Worm (Caenorhabditis elegans): Measurements from ENCODE around the gene rnf-121.

rnf-121 gene

DNA sequence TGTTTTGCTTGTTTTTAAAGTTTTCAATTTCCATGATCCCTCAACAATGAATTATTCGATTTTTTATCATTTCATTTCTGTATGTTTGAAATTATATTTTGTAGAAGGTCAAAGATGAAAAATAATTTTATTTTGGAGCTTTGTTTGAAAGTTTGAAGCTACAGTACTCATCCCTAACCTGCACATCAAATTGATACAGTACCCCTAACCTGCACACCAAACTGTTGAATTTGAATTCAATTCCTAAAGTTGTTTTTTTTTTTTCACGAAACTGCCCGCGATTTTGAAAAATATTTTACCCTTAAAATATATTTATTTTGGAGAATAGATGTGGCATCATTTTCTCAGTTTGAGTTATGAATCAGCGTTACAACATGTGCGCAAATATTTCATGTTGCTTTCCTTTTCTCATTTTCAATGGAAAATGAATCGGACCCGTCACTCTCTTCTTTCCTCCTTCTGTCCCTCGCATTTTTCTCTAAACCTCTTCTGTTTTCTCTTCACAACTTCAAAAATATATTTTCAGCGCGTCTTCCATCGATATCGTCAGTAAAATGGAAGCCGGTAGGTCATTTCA, 35.1 kb upstream of the rnf-121 start, which contains the start of gene R74.8:
Gene R74.8, plus strand, starts transcription at position 527 of the 577 bp plus-strand sequence.
- TF ChIP-seq ceh-43 (GFP tag; optimal IDR thresholded peaks at IDR 0.05) (no peak), mab-5 (tag; optimal IDR thresholded peaks at IDR 0.05) (no peak), unc-62 (GFP tag; optimal IDR thresholded peaks at IDR 0.05) (peak; percentile 13)

DNA sequence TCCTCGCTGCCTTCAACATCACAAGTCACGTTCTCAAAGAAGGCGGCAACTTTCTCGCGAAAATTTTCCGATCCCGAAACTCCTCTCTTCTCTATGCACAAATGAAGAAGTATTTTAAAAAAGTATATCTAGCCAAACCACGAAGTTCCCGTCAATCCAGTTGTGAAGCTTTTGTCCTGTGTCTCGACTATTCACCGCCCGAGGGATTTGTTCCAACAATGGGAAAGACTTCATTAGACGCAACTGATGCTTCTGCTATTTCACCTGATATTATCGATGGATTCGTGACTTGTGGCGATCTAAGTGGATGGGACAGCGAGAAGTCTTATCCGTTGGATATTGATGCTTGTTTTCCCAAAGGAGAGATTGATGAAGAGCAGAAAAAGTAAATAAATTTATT, 34.2 kb upstream of the rnf-121 start:
- TF ChIP-seq bed-3 (GFP tag; optimal IDR thresholded peaks at IDR 0.05) (no peak), unc-120 (tag; optimal IDR thresholded peaks at IDR 0.05; ENCODE audit: poor library complexity, severe bottlenecking) (no peak), unc-62 (GFP tag; optimal IDR thresholded peaks at IDR 0.05) (no peak), drap-1 (GFP tag; optimal IDR thresholded peaks at IDR 0.05) (no peak), mab-5 (tag; optimal IDR thresholded peaks at IDR 0.05) (no peak), lin-13 (tag; optimal IDR thresholded peaks at IDR 0.05) (no peak), nhr-2 (tag; optimal IDR thresholded peaks at IDR 0.05) (no peak), cnd-1 (tag; optimal IDR thresholded peaks at IDR 0.05) (no peak), M03D4.4 (tag; optimal IDR thresholded peaks at IDR 0.05) (no peak)

DNA sequence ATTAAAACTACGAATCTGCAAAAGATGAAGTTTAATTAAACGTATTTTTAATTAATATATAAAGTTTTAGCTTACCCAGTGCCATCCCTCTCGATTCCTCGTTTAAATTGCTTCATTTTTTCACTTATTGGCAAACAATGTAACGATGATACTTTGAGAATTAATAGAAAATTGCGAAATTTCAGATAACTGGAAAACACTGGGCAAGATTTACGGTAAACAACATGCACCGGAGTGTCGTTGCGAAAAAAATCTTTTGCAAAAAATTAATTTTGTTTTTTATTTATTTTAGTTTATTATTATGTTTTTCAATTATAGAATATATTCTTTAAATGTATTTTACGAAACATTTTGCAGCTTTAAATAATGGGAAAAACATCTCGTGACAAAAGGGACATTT, 33.3 kb upstream of the rnf-121 start, which contains the start of the genes pelo-1 and R74.7:
Gene pelo-1, minus strand, starts transcription at position 151 of the 400 bp plus-strand sequence.
Gene R74.7, plus strand, starts transcription at position 358 of the 400 bp plus-strand sequence.
- TF ChIP-seq ces-1 (GFP tag; optimal IDR thresholded peaks at IDR 0.05) (peak; percentile 14), nhr-76 (tag; optimal IDR thresholded peaks at IDR 0.05) (no peak)

DNA sequence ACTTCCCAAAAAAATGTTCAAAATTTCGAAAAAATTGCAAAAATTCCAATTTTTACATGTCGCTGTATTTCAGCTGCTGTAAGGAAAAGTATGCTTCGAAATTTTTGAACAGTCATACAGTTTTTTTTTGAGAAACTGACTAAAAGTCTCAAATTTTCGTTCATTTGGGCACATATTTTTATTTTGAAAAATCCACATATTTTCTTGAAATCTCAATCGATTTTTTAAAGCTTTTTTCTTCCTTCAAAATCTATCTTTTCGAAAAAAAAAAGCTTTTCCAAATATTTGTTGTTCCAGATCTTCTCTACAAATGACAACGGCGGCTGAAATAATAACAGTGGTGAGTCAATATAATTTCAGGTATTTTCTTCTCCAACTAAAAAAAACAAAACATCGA, 26.2 kb upstream of the rnf-121 start, which contains the start of gene asd-1:
Gene asd-1, plus strand, starts transcription at position 298 of the 397 bp plus-strand sequence.
- TF ChIP-seq unc-120 (tag; optimal IDR thresholded peaks at IDR 0.05; ENCODE audit: poor library complexity, severe bottlenecking) (no peak), mab-5 (tag; optimal IDR thresholded peaks at IDR 0.05) (no peak), sem-2 (GFP tag; optimal IDR thresholded peaks at IDR 0.05) (no peak), sptf-1 (tag; optimal IDR thresholded peaks at IDR 0.05) (no peak), cnd-1 (tag; optimal IDR thresholded peaks at IDR 0.05) (no peak), elt-1 (tag; optimal IDR thresholded peaks at IDR 0.05; ENCODE audit: borderline replicate concordance, insufficient read depth) (no peak), mls-2 (tag; optimal IDR thresholded peaks at IDR 0.05) (no peak), ceh-83 (GFP tag; optimal IDR thresholded peaks at IDR 0.05) (no peak), blmp-1 (tag; optimal IDR thresholded peaks at IDR 0.05) (no peak), pha-4 (tag; optimal IDR thresholded peaks at IDR 0.05) (no peak), elt-3 (tag; optimal IDR thresholded peaks at IDR 0.05) (no peak), nhr-76 (tag; optimal IDR thresholded peaks at IDR 0.05) (no peak)

DNA sequence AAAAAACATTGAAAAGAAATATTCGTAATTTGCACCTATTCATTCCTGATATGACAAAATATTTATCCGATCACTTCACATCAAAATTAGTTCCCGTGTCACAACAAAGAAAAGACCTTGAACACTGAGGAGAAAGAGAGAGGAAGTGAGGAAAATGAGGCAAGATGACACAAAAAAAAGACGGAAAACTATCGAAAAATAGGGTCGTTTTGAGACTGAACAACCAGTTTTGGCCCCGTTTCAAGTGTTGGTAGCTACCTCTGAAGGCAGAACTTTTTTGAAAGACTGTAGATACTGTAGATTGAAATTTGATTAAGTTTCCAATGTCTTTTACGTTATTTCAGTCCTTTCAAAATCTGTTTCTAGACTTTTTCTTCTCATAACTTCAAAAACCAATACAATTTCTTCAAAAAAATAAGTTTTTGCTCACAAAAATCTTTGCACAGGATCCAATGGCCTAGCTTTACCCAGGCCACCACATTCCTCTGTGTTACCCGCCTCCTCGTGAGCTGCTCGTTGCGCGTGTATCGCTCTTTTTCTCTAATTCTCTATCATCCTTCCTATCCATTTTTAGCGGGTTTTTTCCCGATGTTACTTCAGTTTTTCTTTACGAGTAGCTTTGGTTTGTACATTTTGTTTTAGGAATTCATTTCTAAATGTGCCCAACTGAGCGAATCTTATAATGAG, 25.7 kb upstream of the rnf-121 start:
- TF ChIP-seq lin-13 (tag; optimal IDR thresholded peaks at IDR 0.05), result no peak
- no peak for TF ChIP-seq zip-8 (tag; optimal IDR thresholded peaks at IDR 0.05)
- TF ChIP-seq ceh-83 (GFP tag; optimal IDR thresholded peaks at IDR 0.05), result no peak
- no peak for TF ChIP-seq snpc-4 (tag; optimal IDR thresholded peaks at IDR 0.05)
- no peak for TF ChIP-seq nhr-12 (tag; optimal IDR thresholded peaks at IDR 0.05)
- TF ChIP-seq ceh-39 (tag; optimal IDR thresholded peaks at IDR 0.05), result peak; percentile 22
- peak; percentile 88 for TF ChIP-seq unc-120 (tag; optimal IDR thresholded peaks at IDR 0.05; ENCODE audit: poor library complexity, severe bottlenecking)
- no peak for TF ChIP-seq nhr-2 (tag; optimal IDR thresholded peaks at IDR 0.05)
- TF ChIP-seq nhr-28 (tag; optimal IDR thresholded peaks at IDR 0.05), result no peak
- peak; percentile 4 for TF ChIP-seq mls-2 (tag; optimal IDR thresholded peaks at IDR 0.05)
- TF ChIP-seq flh-1 (GFP tag; optimal IDR thresholded peaks at IDR 0.05), result no peak
- TF ChIP-seq blmp-1 (tag; optimal IDR thresholded peaks at IDR 0.05), result no peak
- TF ChIP-seq unc-62 (GFP tag; optimal IDR thresholded peaks at IDR 0.05), result no peak
- no peak for TF ChIP-seq lin-32 (GFP tag; optimal IDR thresholded peaks at IDR 0.05)
- TF ChIP-seq mab-5 (tag; optimal IDR thresholded peaks at IDR 0.05), result no peak
- TF ChIP-seq unc-39 (tag; optimal IDR thresholded peaks at IDR 0.05), result no peak
- TF ChIP-seq ztf-11 (tag; optimal IDR thresholded peaks at IDR 0.05), result no peak
- TF ChIP-seq ham-2 (GFP tag; optimal IDR thresholded peaks at IDR 0.05), result no peak
- TF ChIP-seq hlh-1 (tag; optimal IDR thresholded peaks at IDR 0.05), result no peak
- TF ChIP-seq bed-3 (GFP tag; optimal IDR thresholded peaks at IDR 0.05), result no peak
- peak; percentile 50 for TF ChIP-seq lsy-2 (tag; optimal IDR thresholded peaks at IDR 0.05)
- no peak for TF ChIP-seq nhr-76 (tag; optimal IDR thresholded peaks at IDR 0.05)
- no peak for TF ChIP-seq sem-2 (GFP tag; optimal IDR thresholded peaks at IDR 0.05)
- no peak for TF ChIP-seq elt-1 (tag; optimal IDR thresholded peaks at IDR 0.05; ENCODE audit: borderline replicate concordance, insufficient read depth)
- peak; percentile 5 for TF ChIP-seq nhr-237 (tag; optimal IDR thresholded peaks at IDR 0.05)
- TF ChIP-seq sptf-1 (tag; optimal IDR thresholded peaks at IDR 0.05), result no peak
- TF ChIP-seq ceh-43 (GFP tag; optimal IDR thresholded peaks at IDR 0.05), result no peak
- TF ChIP-seq ces-1 (GFP tag; optimal IDR thresholded peaks at IDR 0.05), result peak; percentile 15
- no peak for TF ChIP-seq tbx-8 (GFP tag; optimal IDR thresholded peaks at IDR 0.05)
- TF ChIP-seq mep-1 (tag; optimal IDR thresholded peaks at IDR 0.05), result peak; percentile 37
- TF ChIP-seq elt-3 (tag; optimal IDR thresholded peaks at IDR 0.05), result no peak
- no peak for TF ChIP-seq M03D4.4 (tag; optimal IDR thresholded peaks at IDR 0.05)
- no peak for TF ChIP-seq pha-4 (tag; optimal IDR thresholded peaks at IDR 0.05)
- no peak for TF ChIP-seq cnd-1 (tag; optimal IDR thresholded peaks at IDR 0.05)
- TF ChIP-seq drap-1 (GFP tag; optimal IDR thresholded peaks at IDR 0.05), result no peak
